Worm (Caenorhabditis elegans): ENCODE measurements around the gene cnb-1.

DNA sequence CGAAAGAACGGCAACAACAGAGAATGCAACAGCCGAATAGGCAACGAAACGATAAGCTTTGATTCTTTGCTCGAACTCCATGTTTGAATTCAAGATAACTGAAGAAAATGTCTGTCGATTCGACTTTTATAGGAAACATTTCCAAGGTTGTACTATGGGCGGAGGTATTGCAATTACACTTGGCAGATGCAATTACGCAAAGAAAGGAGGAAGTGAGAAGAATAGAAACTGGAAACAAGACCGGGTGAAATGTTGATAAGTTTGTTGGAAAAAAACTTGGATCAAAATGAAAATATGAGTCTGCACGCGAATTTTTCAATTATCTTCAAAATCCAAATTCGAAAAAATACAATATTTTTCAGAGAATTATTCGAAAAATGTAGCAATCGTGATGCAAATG, 14.2 kb downstream of the cnb-1 start, which contains the start of gene col-155:
- TF ChIP-seq hmg-4 (GFP tag; optimal IDR thresholded peaks at IDR 0.05) = no peak
- TF ChIP-seq ets-7 (tag; optimal IDR thresholded peaks at IDR 0.05) = no peak
- TF ChIP-seq ceh-36 (tag; optimal IDR thresholded peaks at IDR 0.05) = no peak
- TF ChIP-seq hnd-1 (tag; optimal IDR thresholded peaks at IDR 0.05) = no peak
- TF ChIP-seq tbx-37 (GFP tag; conservative IDR thresholded peaks at IDR 0.05) = no peak
- TF ChIP-seq tra-4 (tag; optimal IDR thresholded peaks at IDR 0.05) = no peak
- no peak for TF ChIP-seq ama-1 (optimal IDR thresholded peaks at IDR 0.05)
- no peak for TF ChIP-seq tbx-11 (GFP tag; IDR thresholded peaks at IDR 0.05)
- TF ChIP-seq flt-1 (GFP tag; IDR thresholded peaks at IDR 0.05) = no peak

Data from whole organism, early embryonic.